Fruit fly (Drosophila melanogaster) whole organism, embryonic: Measurements from ENCODE around the gene HtrA2.

ENCODE experiments used
- Ada2b ChIP-seq: fragments of 200-800 bp; sonication (Bioruptor generic); IDR thresholded peaks from 2 replicates; pipeline ENCODE4 v1.3.6; 2022; ENCODE audit warnings: missing biosample characterization, missing genetic modification characterization
- Blimp-1 ChIP-seq: fragments of 200-800 bp; sonication (Bioruptor generic); optimal IDR thresholded peaks from 3 replicates; lab custom pipeline; 2018; ENCODE audit warnings: missing biosample characterization, missing genetic modification characterization, mild to moderate bottlenecking, moderate library complexity, missing genetic modification reagents
- C15 ChIP-seq: fragments of 200-800 bp; sonication (Bioruptor generic); IDR thresholded peaks from 3 replicates; pipeline ENCODE4 v1.3.6; 2022; ENCODE audit warnings: missing biosample characterization, missing genetic modification characterization
- CG10565 ChIP-seq: fragments of 200-800 bp; sonication (Bioruptor generic); optimal IDR thresholded peaks from 3 replicates; lab custom pipeline; 2016; ENCODE audit warnings: missing biosample characterization, mild to moderate bottlenecking, missing genetic modification characterization
- CG11085 ChIP-seq: fragments of 200-800 bp; sonication (Bioruptor generic); IDR thresholded peaks from 2 replicates; pipeline ENCODE4 v1.3.6; 2022; ENCODE audit warnings: missing biosample characterization, missing genetic modification characterization
- CG1233 ChIP-seq: fragments of 200-800 bp; sonication (Bioruptor generic); optimal IDR thresholded peaks from 4 replicates; lab custom pipeline; 2018; ENCODE audit warnings: missing biosample characterization, mild to moderate bottlenecking, missing genetic modification characterization
- CG12769 ChIP-seq: fragments of 200-800 bp; sonication (Bioruptor generic); optimal IDR thresholded peaks from 2 replicates; lab custom pipeline; 2019; ENCODE audit warnings: missing biosample characterization, mild to moderate bottlenecking, missing genetic modification characterization, moderate library complexity
- CG13296 ChIP-seq: fragments of 200-800 bp; sonication (Bioruptor generic); optimal IDR thresholded peaks from 3 replicates; lab custom pipeline; 2018; ENCODE audit warnings: missing biosample characterization, mild to moderate bottlenecking, missing genetic modification characterization
- CG13424 ChIP-seq: fragments of 200-800 bp; sonication (Bioruptor generic); optimal IDR thresholded peaks from 2 replicates; lab custom pipeline; 2019; ENCODE audit warnings: missing biosample characterization, mild to moderate bottlenecking, missing genetic modification characterization, moderate library complexity
- CG14860 ChIP-seq: fragments of 200-800 bp; sonication (Bioruptor generic); IDR thresholded peaks from 3 replicates; pipeline ENCODE4 v1.3.6; 2022; ENCODE audit warnings: missing biosample characterization, missing genetic modification characterization; ENCODE audit not compliant: partially characterized antibody
- CG15514 ChIP-seq: fragments of 200-800 bp; sonication (Bioruptor generic); optimal IDR thresholded peaks from 3 replicates; lab custom pipeline; 2017; ENCODE audit warnings: missing biosample characterization, missing genetic modification characterization, mild to moderate bottlenecking, moderate library complexity, missing genetic modification reagents
- CG17612 ChIP-seq: fragments of 200-800 bp; sonication (Bioruptor generic); IDR thresholded peaks from 2 replicates; pipeline ENCODE4 v1.3.6; 2022; ENCODE audit warnings: missing biosample characterization, missing genetic modification characterization
- CG17829 ChIP-seq: fragments of 200-800 bp; optimal IDR thresholded peaks from 2 replicates; lab custom pipeline; 2019; ENCODE audit warnings: missing biosample characterization, mild to moderate bottlenecking, missing genetic modification characterization, moderate library complexity
- CG18764 ChIP-seq: fragments of 200-800 bp; sonication (Bioruptor generic); optimal IDR thresholded peaks from 3 replicates; lab custom pipeline; 2016; ENCODE audit warnings: missing biosample characterization, missing genetic modification characterization
- CG2712 ChIP-seq: fragments of 200-800 bp; optimal IDR thresholded peaks from 3 replicates; lab custom pipeline; 2019; ENCODE audit warnings: missing biosample characterization, mild to moderate bottlenecking, missing genetic modification characterization, moderate library complexity
- CG3065 ChIP-seq: fragments of 200-800 bp; sonication (Bioruptor generic); optimal IDR thresholded peaks from 2 replicates; lab custom pipeline; 2016; ENCODE audit warnings: missing biosample characterization, missing genetic modification characterization
- CG32772 ChIP-seq: fragments of 200-800 bp; sonication (Bioruptor generic); IDR thresholded peaks from 2 replicates; pipeline ENCODE4 v1.3.6; 2022; ENCODE audit warnings: missing biosample characterization, missing genetic modification characterization
- CG43689 ChIP-seq: fragments of 200-800 bp; sonication (Bioruptor generic); IDR thresholded peaks from 2 replicates; pipeline ENCODE4 v1.3.6; 2022; ENCODE audit warnings: missing biosample characterization, missing genetic modification characterization
- CG4424 ChIP-seq: fragments of 200-800 bp; sonication (Bioruptor generic); optimal IDR thresholded peaks from 3 replicates; lab custom pipeline; 2016; ENCODE audit warnings: missing biosample characterization, missing genetic modification characterization
- CG4707 ChIP-seq: fragments of 200-800 bp; sonication (Bioruptor generic); optimal IDR thresholded peaks from 2 replicates; lab custom pipeline; 2018; ENCODE audit warnings: missing biosample characterization, mild to moderate bottlenecking, missing genetic modification characterization, moderate library complexity
- CG6813 ChIP-seq: fragments of 200-800 bp; sonication (Bioruptor generic); optimal IDR thresholded peaks from 2 replicates; lab custom pipeline; 2017; ENCODE audit warnings: missing biosample characterization, missing genetic modification characterization, mild to moderate bottlenecking, moderate library complexity, missing genetic modification reagents
- CG7271 ChIP-seq: fragments of 200-800 bp; sonication (Bioruptor generic); optimal IDR thresholded peaks from 2 replicates; lab custom pipeline; 2018; ENCODE audit warnings: missing biosample characterization, mild to moderate bottlenecking, missing genetic modification characterization, moderate library complexity
- CG7963 ChIP-seq: fragments of 200-800 bp; sonication (Bioruptor generic); IDR thresholded peaks from 3 replicates; pipeline ENCODE4 v1.3.6; 2022; ENCODE audit warnings: missing biosample characterization, missing genetic modification characterization; ENCODE audit not compliant: partially characterized antibody
- CG8944 ChIP-seq: fragments of 200-800 bp; sonication (Bioruptor generic); optimal IDR thresholded peaks from 3 replicates; lab custom pipeline; 2016; ENCODE audit warnings: missing biosample characterization, missing genetic modification characterization
- CG9215 ChIP-seq: fragments of 200-800 bp; sonication (Bioruptor generic); IDR thresholded peaks from 2 replicates; pipeline ENCODE4 v1.3.6; 2022; ENCODE audit warnings: missing biosample characterization, missing genetic modification characterization
- CoRest ChIP-seq: fragments of 200-800 bp; sonication (Bioruptor generic); optimal IDR thresholded peaks from 3 replicates; lab custom pipeline; 2018; ENCODE audit warnings: missing biosample characterization, mild to moderate bottlenecking, missing genetic modification characterization, moderate library complexity
- CrebB ChIP-seq: fragments of 200-800 bp; sonication (Bioruptor generic); optimal IDR thresholded peaks from 3 replicates; lab custom pipeline; 2018; ENCODE audit warnings: missing biosample characterization, mild to moderate bottlenecking, missing genetic modification characterization
- D19B ChIP-seq: fragments of 200-800 bp; sonication (Bioruptor generic); optimal IDR thresholded peaks from 2 replicates; lab custom pipeline; 2017; ENCODE audit warnings: missing biosample characterization, mild to moderate bottlenecking, missing genetic modification characterization
- HLH4C ChIP-seq: fragments of 200-800 bp; sonication (Bioruptor generic); IDR thresholded peaks from 3 replicates; pipeline ENCODE4 v1.3.6; 2022; ENCODE audit warnings: missing biosample characterization, missing genetic modification characterization; ENCODE audit not compliant: partially characterized antibody
- HLHmδ ChIP-seq: fragments of 200-800 bp; sonication (Bioruptor generic); optimal IDR thresholded peaks from 2 replicates; lab custom pipeline; 2018; ENCODE audit warnings: missing biosample characterization, mild to moderate bottlenecking, missing genetic modification characterization, moderate library complexity
- MESR4 ChIP-seq: fragments of 200-800 bp; sonication (Bioruptor generic); optimal IDR thresholded peaks from 2 replicates; lab custom pipeline; 2018; ENCODE audit warnings: missing biosample characterization, mild to moderate bottlenecking, missing genetic modification characterization, moderate library complexity
- MTF-1 ChIP-seq: fragments of 200-800 bp; sonication (Bioruptor generic); optimal IDR thresholded peaks from 2 replicates; lab custom pipeline; 2018; ENCODE audit warnings: missing biosample characterization, mild to moderate bottlenecking, missing genetic modification characterization, borderline replicate concordance
- Trl ChIP-seq, 3 experiments: fragments of >200 bp in 2 of 3; fragments of 200-800 bp in 1 of 3; sonication (Bioruptor generic) in 1 of 3; optimal IDR thresholded peaks; 2 replicates in 1 of 3; 3 replicates in 2 of 3; lab custom pipeline; 2016 to 2017; ENCODE audit warnings: missing biosample characterization in 1 of 3, missing genetic modification characterization in 1 of 3
- ac ChIP-seq: fragments of 200-800 bp; sonication (Bioruptor generic); optimal IDR thresholded peaks from 3 replicates; lab custom pipeline; 2017; ENCODE audit warnings: missing biosample characterization, mild to moderate bottlenecking, missing genetic modification characterization
- bcd ChIP-seq: fragments of 200-800 bp; sonication (Bioruptor generic); optimal IDR thresholded peaks from 2 replicates; lab custom pipeline; 2017; ENCODE audit warnings: missing biosample characterization, mild to moderate bottlenecking, missing genetic modification characterization
- br ChIP-seq: fragments of >200 bp; optimal IDR thresholded peaks from 2 replicates; lab custom pipeline; 2017
- hb ChIP-seq: fragments of 200-800 bp; sonication (Bioruptor generic); IDR thresholded peaks from 3 replicates; pipeline ENCODE4 v1.3.6; 2022; ENCODE audit warnings: missing biosample characterization, missing genetic modification characterization; ENCODE audit not compliant: partially characterized antibody
- insv ChIP-seq, 2 experiments: fragments of 200-800 bp; sonication (Bioruptor generic); optimal IDR thresholded peaks; 3 replicates each; lab custom pipeline; 2016 to 2018; ENCODE audit warnings: missing biosample characterization in 2 of 2, missing genetic modification characterization in 2 of 2
- onecut ChIP-seq: fragments of 200-800 bp; sonication (Bioruptor generic); IDR thresholded peaks from 2 replicates; pipeline ENCODE4 v1.3.6; 2022; ENCODE audit warnings: missing biosample characterization, missing genetic modification characterization
- seq ChIP-seq: fragments of 200-800 bp; sonication (Bioruptor generic); IDR thresholded peaks from 2 replicates; pipeline ENCODE4 v1.3.6; 2022; ENCODE audit warnings: missing biosample characterization, missing genetic modification characterization
- sim ChIP-seq: fragments of 200-800 bp; sonication (Bioruptor generic); IDR thresholded peaks from 2 replicates; pipeline ENCODE4 v1.3.6; 2022; ENCODE audit warnings: missing biosample characterization, missing genetic modification characterization
- sob ChIP-seq: fragments of 200-800 bp; sonication (Bioruptor generic); IDR thresholded peaks from 2 replicates; pipeline ENCODE4 v1.3.6; 2022; ENCODE audit warnings: missing biosample characterization, missing genetic modification characterization
- zen2 ChIP-seq: fragments of 200-800 bp; sonication (Bioruptor generic); IDR thresholded peaks from 3 replicates; pipeline ENCODE4 v1.3.6; 2022; ENCODE audit warnings: missing biosample characterization, missing genetic modification characterization; ENCODE audit not compliant: partially characterized antibody

Gene HtrA2

dm6 chr3R:14511123-14511908, at the start of gene HtrA2, which contains the start of gene mRpL11 (continued):
- TF ChIP-seq CrebB (no peak), CG11085 (GFP tag; lab: Robert Waterston, UW) (peak; percentile 30; the same call in 1 of the 2 replicates), CG13424 (tag; lab: Kevin White, UChicago) (peak; percentile 76), CG14860 (GFP tag; lab: Robert Waterston, UW) (0 out of 3 replicates have a peak, but pooled peaks have one; percentile 27), CG43689 (GFP tag; lab: Robert Waterston, UW) (no peak), CG3065 (GFP tag; lab: Kevin White, UChicago) (peak; percentile 38), CG8944 (GFP tag; lab: Kevin White, UChicago) (peak; percentile 46), CG9215 (GFP tag; lab: Robert Waterston, UW) (no peak; the same call in 1 of the 2 replicates), CG7963 (GFP tag; lab: Robert Waterston, UW) (peak; percentile 44; the same call in 1 of the 3 replicates), HLH4C (GFP tag; lab: Robert Waterston, UW) (peak; percentile 46; the same call in 2 of the 3 replicates), onecut (GFP tag; lab: Robert Waterston, UW) (no peak), CG6813 (GFP tag; lab: Kevin White, UChicago) (no peak), CG13296 (GFP tag; lab: Kevin White, UChicago) (peak; percentile 45), C15 (GFP tag; lab: Robert Waterston, UW) (no peak), CG4424 (GFP tag; lab: Kevin White, UChicago) (peak; percentile 17), CG7271 (tag; lab: Kevin White, UChicago) (no peak), MESR4 (GFP tag; lab: Kevin White, UChicago) (peak; percentile 31), CG32772 (GFP tag; lab: Robert Waterston, UW) (0 out of 2 replicates have a peak, but pooled peaks have one; percentile 15), CoRest (tag; lab: Kevin White, UChicago) (peak; percentile 75), CG12769 (tag; lab: Kevin White, UChicago) (peak; percentile 46), sob (GFP tag; lab: Robert Waterston, UW) (no peak; the same call in 1 of the 2 replicates), hb (no peak), Trl (optimal IDR thresholded peaks at IDR 0.05; lab: Kevin White, UChicago) (no peak), Trl (GFP tag; optimal IDR thresholded peaks at IDR 0.05; lab: Kevin White, UChicago) (peak; percentile 66), CG2712 (tag; lab: Kevin White, UChicago) (no peak), seq (GFP tag; lab: Robert Waterston, UW) (no peak), zen2 (GFP tag; lab: Robert Waterston, UW) (peak; percentile 46; the same call in 1 of the 3 replicates), MTF-1 (GFP tag; lab: Kevin White, UChicago) (no peak), ac (no peak), D19B (no peak), CG10565 (GFP tag; lab: Kevin White, UChicago) (no peak), CG17612 (no peak), insv (GFP tag; optimal IDR thresholded peaks at IDR 0.05; lab: Kevin White, UChicago) (peak in 1 of 2 experiments; percentile 87), CG1233 (peak; percentile 50), Ada2b (GFP tag; lab: Robert Waterston, UW) (no peak), br (lab: Kevin White, UChicago) (no peak), HLHmδ (GFP tag; lab: Kevin White, UChicago) (no peak), sim (GFP tag; lab: Robert Waterston, UW) (no peak), CG15514 (GFP tag; lab: Kevin White, UChicago) (peak; percentile 67), CG17829 (peak; percentile 77), CG18764 (GFP tag; lab: Kevin White, UChicago) (no peak), Blimp-1 (GFP tag; lab: Kevin White, UChicago) (no peak), CG4707 (GFP tag; lab: Kevin White, UChicago) (peak; percentile 97), bcd (GFP tag; lab: Kevin White, UChicago) (peak; percentile 59)
